Worm (Caenorhabditis elegans) whole organism, early embryonic: Measurements from ENCODE around the gene acdh-7.

Experiments
- B0310.2 ChIP-seq: sonication (generic microtip); optimal IDR thresholded peaks from 2 replicates; lab custom pipeline; 2016; ENCODE audit warnings: mild to moderate bottlenecking, missing genetic modification characterization, missing compliant biosample characterization
- F13C5.2 ChIP-seq: sonication (generic microtip); optimal IDR thresholded peaks from 2 replicates; lab custom pipeline; 2017; ENCODE audit warnings: mild to moderate bottlenecking, missing genetic modification characterization, inconsistent platforms, missing compliant biosample characterization
- ama-1 ChIP-seq: fragments of 150-350 bp; optimal IDR thresholded peaks from 2 replicates; lab custom pipeline; 2014
- flt-1 ChIP-seq: fragments of 200-800 bp; sonication (Bioruptor generic); IDR thresholded peaks from 2 replicates; pipeline ENCODE4 v1.3.6; 2022; ENCODE audit warnings: missing genetic modification characterization, missing compliant biosample characterization
- hmbx-1 ChIP-seq: sonication (generic microtip); optimal IDR thresholded peaks from 2 replicates; lab custom pipeline; 2016; ENCODE audit warnings: mild to moderate bottlenecking, missing genetic modification characterization, missing compliant biosample characterization
- sea-1 ChIP-seq: fragments of 200-800 bp; sonication (Bioruptor generic); conservative IDR thresholded peaks from 2 replicates; pipeline ENCODE4 v1.3.6; 2022; ENCODE audit warnings: missing genetic modification characterization, missing compliant biosample characterization
- tbx-37 ChIP-seq: fragments of 200-800 bp; sonication (Bioruptor generic); conservative IDR thresholded peaks from 2 replicates; pipeline ENCODE4 v1.3.6; 2022; ENCODE audit warnings: missing genetic modification reagents, missing genetic modification characterization, missing compliant biosample characterization

DNA sequence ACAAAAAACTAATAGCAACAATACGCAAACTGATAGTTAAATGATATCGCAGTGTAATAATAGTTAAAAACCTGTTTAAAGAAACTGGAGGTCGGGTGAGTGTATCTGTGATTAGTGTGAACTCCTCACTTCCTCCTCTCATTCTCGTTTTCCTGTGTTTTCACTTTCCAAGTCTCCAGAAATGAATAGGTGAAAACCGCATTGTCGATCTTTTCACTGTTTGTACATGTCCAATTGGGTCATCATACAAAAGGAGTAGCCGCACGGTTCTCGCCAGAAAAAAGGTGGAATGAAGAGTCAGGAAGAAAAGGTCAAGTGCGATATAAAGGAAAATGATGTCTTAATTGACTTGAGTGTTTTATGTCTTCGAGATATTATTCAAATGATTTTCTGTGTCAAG lies 5.4 kb downstream of the acdh-7 start:
- TF ChIP-seq sea-1 (GFP tag; lab: Robert Waterston, UW) (no peak), ama-1 (lab: Kevin White, UChicago) (no peak), flt-1 (GFP tag; lab: Robert Waterston, UW) (no peak), B0310.2 (tag; lab: Kevin White, UChicago) (no peak), F13C5.2 (tag; lab: Kevin White, UChicago) (no peak), hmbx-1 (tag; lab: Kevin White, UChicago) (no peak), tbx-37 (GFP tag; lab: Robert Waterston, UW) (no peak)
